Worm (Caenorhabditis elegans) whole organism, late embryonic: ENCODE results near the gene lgc-31.

Source experiments
- C08G9.2 ChIP-seq: sonication (generic microtip); optimal IDR thresholded peaks from 2 replicates; lab custom pipeline; 2016; ENCODE audit warnings: mild to moderate bottlenecking, missing genetic modification characterization, moderate library complexity, missing compliant biosample characterization
- F13H6.1 ChIP-seq: sonication (generic microtip); optimal IDR thresholded peaks from 2 replicates; lab custom pipeline; 2016; ENCODE audit warnings: missing genetic modification characterization, missing compliant biosample characterization
- K02D7.2 ChIP-seq: sonication (generic microtip); optimal IDR thresholded peaks from 2 replicates; lab custom pipeline; 2017; ENCODE audit warnings: mild to moderate bottlenecking, missing genetic modification characterization, missing compliant biosample characterization
- K09A11.1 ChIP-seq: sonication (generic microtip); optimal IDR thresholded peaks from 2 replicates; lab custom pipeline; 2017; ENCODE audit warnings: antibody characterized with exemption, mild to moderate bottlenecking, missing genetic modification characterization, missing compliant biosample characterization; ENCODE audit not compliant: insufficient read depth
- T23F11.4 ChIP-seq: fragments of 200-800 bp; sonication (Bioruptor generic); optimal IDR thresholded peaks from 2 replicates; lab custom pipeline; 2018; ENCODE audit warnings: mild to moderate bottlenecking, missing genetic modification characterization, missing compliant biosample characterization
- Y22D7AL.16 ChIP-seq: sonication (generic microtip); optimal IDR thresholded peaks from 2 replicates; lab custom pipeline; 2016; ENCODE audit warnings: missing genetic modification characterization, missing compliant biosample characterization
- ahr-1 ChIP-seq: sonication (generic microtip); optimal IDR thresholded peaks from 2 replicates; lab custom pipeline; 2016; ENCODE audit warnings: missing genetic modification characterization, missing compliant biosample characterization
- ama-1 ChIP-seq: fragments of 150-350 bp; optimal IDR thresholded peaks from 2 replicates; lab custom pipeline; 2014
- ceh-18 ChIP-seq: sonication (generic microtip); optimal IDR thresholded peaks from 2 replicates; lab custom pipeline; 2016; ENCODE audit warnings: missing genetic modification characterization, missing compliant biosample characterization
- ceh-2 ChIP-seq: sonication (generic microtip); optimal IDR thresholded peaks from 2 replicates; lab custom pipeline; 2016; ENCODE audit warnings: missing genotype, missing genetic modification characterization, missing compliant biosample characterization
- ceh-22 ChIP-seq: sonication (generic microtip); optimal IDR thresholded peaks from 2 replicates; lab custom pipeline; 2017; ENCODE audit warnings: missing biosample characterization, missing genetic modification characterization
- ceh-24 ChIP-seq: sonication (generic microtip); optimal IDR thresholded peaks from 2 replicates; lab custom pipeline; 2016; ENCODE audit warnings: mild to moderate bottlenecking, missing genetic modification characterization, missing compliant biosample characterization
- ceh-6 ChIP-seq: fragments of 200-800 bp; sonication (Bioruptor generic); optimal IDR thresholded peaks from 2 replicates; lab custom pipeline; 2018; ENCODE audit warnings: mild to moderate bottlenecking, missing genetic modification characterization, missing compliant biosample characterization
- ceh-9 ChIP-seq: sonication (generic microtip); optimal IDR thresholded peaks from 2 replicates; lab custom pipeline; 2016; ENCODE audit warnings: mild to moderate bottlenecking, missing genetic modification characterization, inconsistent platforms, missing compliant biosample characterization
- dmd-4 ChIP-seq: sonication (generic microtip); optimal IDR thresholded peaks from 2 replicates; lab custom pipeline; 2016; ENCODE audit warnings: borderline replicate concordance, missing genetic modification characterization, missing compliant biosample characterization
- dve-1 ChIP-seq: sonication (generic microtip); optimal IDR thresholded peaks from 2 replicates; lab custom pipeline; 2017; ENCODE audit warnings: antibody characterized with exemption, mild to moderate bottlenecking, missing genetic modification characterization, missing compliant biosample characterization
- elt-4 ChIP-seq: sonication (generic microtip); optimal IDR thresholded peaks from 2 replicates; lab custom pipeline; 2016; ENCODE audit warnings: missing genetic modification characterization, missing compliant biosample characterization
- eyg-1 ChIP-seq: sonication (generic microtip); optimal IDR thresholded peaks from 2 replicates; lab custom pipeline; 2016; ENCODE audit warnings: missing genotype, missing genetic modification characterization, missing compliant biosample characterization
- fkh-10 ChIP-seq: fragments of 150-350 bp; optimal IDR thresholded peaks from 2 replicates; lab custom pipeline; 2014; ENCODE audit warnings: missing biosample characterization, missing genetic modification reagents, missing genetic modification characterization
- fkh-6 ChIP-seq: sonication (generic microtip); optimal IDR thresholded peaks from 2 replicates; lab custom pipeline; 2016; ENCODE audit warnings: missing genetic modification characterization, missing compliant biosample characterization
- hlh-13 ChIP-seq: fragments of 200-800 bp; sonication (Bioruptor generic); optimal IDR thresholded peaks from 2 replicates; lab custom pipeline; 2018; ENCODE audit warnings: mild to moderate bottlenecking, missing genetic modification characterization, missing compliant biosample characterization
- lin-11 ChIP-seq: fragments of 200-800 bp; sonication (Bioruptor generic); optimal IDR thresholded peaks from 2 replicates; lab custom pipeline; 2018; ENCODE audit warnings: mild to moderate bottlenecking, missing genetic modification characterization, missing compliant biosample characterization
- madf-2 ChIP-seq: sonication (generic microtip); optimal IDR thresholded peaks from 2 replicates; lab custom pipeline; 2017; ENCODE audit warnings: missing genetic modification characterization, missing compliant biosample characterization
- mec-3 ChIP-seq: sonication (generic microtip); optimal IDR thresholded peaks from 2 replicates; lab custom pipeline; 2016; ENCODE audit warnings: borderline replicate concordance, missing genetic modification characterization, missing compliant biosample characterization
- nhr-232 ChIP-seq: sonication (generic microtip); optimal IDR thresholded peaks from 2 replicates; lab custom pipeline; 2016; ENCODE audit warnings: missing genetic modification characterization, missing compliant biosample characterization
- npax-4 ChIP-seq: sonication (generic microtip); optimal IDR thresholded peaks from 2 replicates; lab custom pipeline; 2016; ENCODE audit warnings: missing genetic modification characterization, missing compliant biosample characterization
- pat-9 ChIP-seq: fragments of 200-800 bp; sonication (Bioruptor generic); optimal IDR thresholded peaks from 2 replicates; lab custom pipeline; 2018; ENCODE audit warnings: mild to moderate bottlenecking, missing genetic modification characterization, moderate library complexity, missing compliant biosample characterization
- pha-4 ChIP-seq: fragments of 150-350 bp; optimal IDR thresholded peaks from 2 replicates; lab custom pipeline; 2018; ENCODE audit warnings: missing biosample characterization, missing genetic modification reagents, missing genetic modification characterization
- pqm-1 ChIP-seq: sonication (generic microtip); optimal IDR thresholded peaks from 2 replicates; lab custom pipeline; 2016; ENCODE audit warnings: missing genetic modification characterization, missing compliant biosample characterization
- pros-1 ChIP-seq: fragments of 150-350 bp; optimal IDR thresholded peaks from 2 replicates; lab custom pipeline; 2014; ENCODE audit warnings: missing biosample characterization, missing genetic modification reagents, missing genetic modification characterization
- ref-2 ChIP-seq: sonication (generic microtip); optimal IDR thresholded peaks from 2 replicates; lab custom pipeline; 2016; ENCODE audit warnings: missing genetic modification characterization, missing compliant biosample characterization
- rnt-1 ChIP-seq: sonication (generic microtip); optimal IDR thresholded peaks from 2 replicates; lab custom pipeline; 2016; ENCODE audit warnings: missing genetic modification characterization, missing compliant biosample characterization
- sdc-2 ChIP-seq: sonication (generic microtip); optimal IDR thresholded peaks from 2 replicates; lab custom pipeline; 2016; ENCODE audit warnings: missing genotype, missing genetic modification characterization, missing compliant biosample characterization
- syd-9 ChIP-seq: sonication (generic microtip); optimal IDR thresholded peaks from 2 replicates; lab custom pipeline; 2016; ENCODE audit warnings: mild to moderate bottlenecking, missing genetic modification characterization, moderate library complexity, missing compliant biosample characterization
- tbx-2 ChIP-seq: sonication (generic microtip); optimal IDR thresholded peaks from 2 replicates; lab custom pipeline; 2016; ENCODE audit warnings: missing genetic modification characterization, missing compliant biosample characterization
- tbx-7 ChIP-seq: sonication (generic microtip); optimal IDR thresholded peaks from 2 replicates; lab custom pipeline; 2016; ENCODE audit warnings: missing genotype, missing genetic modification characterization, missing compliant biosample characterization
- unc-42 ChIP-seq: sonication (generic microtip); optimal IDR thresholded peaks from 2 replicates; lab custom pipeline; 2016; ENCODE audit warnings: missing genotype, missing genetic modification characterization, missing compliant biosample characterization
- unc-86 ChIP-seq: sonication (generic microtip); optimal IDR thresholded peaks from 2 replicates; lab custom pipeline; 2016; ENCODE audit warnings: missing genetic modification characterization, missing compliant biosample characterization
- zip-5 ChIP-seq: sonication (generic microtip); optimal IDR thresholded peaks from 2 replicates; lab custom pipeline; 2016; ENCODE audit warnings: missing genetic modification characterization, missing compliant biosample characterization

The lgc-31 gene

ce11 chrV:15521920-15522319 lies at the start of gene lgc-31:
lgc-31 (minus strand) TSS chrV:15522020.
- no peak for TF ChIP-seq T23F11.4
- TF ChIP-seq ceh-22 (tag; lab: Kevin White, UChicago) = no peak
- no peak for TF ChIP-seq fkh-6 (tag; lab: Kevin White, UChicago)
- TF ChIP-seq syd-9 (tag; lab: Kevin White, UChicago) = no peak
- no peak for TF ChIP-seq ceh-6 (GFP tag; lab: Kevin White, UChicago)
- TF ChIP-seq K02D7.2 (tag; lab: Kevin White, UChicago) = no peak
- no peak for TF ChIP-seq pha-4 (tag; lab: Kevin White, UChicago)
- TF ChIP-seq pat-9 = no peak
- no peak for TF ChIP-seq nhr-232
- no peak for TF ChIP-seq Y22D7AL.16 (tag; lab: Kevin White, UChicago)
- TF ChIP-seq mec-3 (tag; lab: Kevin White, UChicago) = no peak
- TF ChIP-seq fkh-10 = no peak
- TF ChIP-seq F13H6.1 (tag; lab: Kevin White, UChicago) = no peak
- no peak for TF ChIP-seq ceh-9
- TF ChIP-seq rnt-1 (tag; lab: Kevin White, UChicago) = no peak
- no peak for TF ChIP-seq madf-2 (tag; lab: Kevin White, UChicago)
- TF ChIP-seq eyg-1 = no peak
- TF ChIP-seq dmd-4 (tag; lab: Kevin White, UChicago) = no peak

- TF ChIP-seq lin-11 (tag; lab: Kevin White, UChicago) (no peak), fkh-6 (tag; lab: Kevin White, UChicago) (no peak), T23F11.4 (no peak), ceh-9 (no peak), dve-1 (tag; lab: Kevin White, UChicago) (no peak), unc-42 (tag; lab: Kevin White, UChicago) (no peak), K09A11.1 (tag; lab: Kevin White, UChicago) (no peak), rnt-1 (tag; lab: Kevin White, UChicago) (no peak), elt-4 (no peak), pqm-1 (no peak), ceh-22 (tag; lab: Kevin White, UChicago) (no peak), unc-86 (tag; lab: Kevin White, UChicago) (no peak), C08G9.2 (tag; lab: Kevin White, UChicago) (no peak)
Measured at ce11 chrV:15571006-15571526, 49.2 kb upstream of the lgc-31 start, which contains the start of gene fbxa-95. fbxa-95 (plus strand) TSS chrV:15571476.

- TF ChIP-seq eyg-1 (no peak), ceh-24 (no peak), sdc-2 (tag; lab: Kevin White, UChicago) (no peak)
Measured at ce11 chrV:15569702-15570430, 48.0 kb upstream of the lgc-31 start, which contains the start of gene lsm-5. lsm-5 (plus strand) TSS chrV:15570380.

ce11 chrV:15568381-15568780 lies 46.6 kb upstream of the lgc-31 start:
- TF ChIP-seq ama-1 (lab: Kevin White, UChicago) = no peak
- TF ChIP-seq tbx-7 = no peak
- no peak for TF ChIP-seq eyg-1
- TF ChIP-seq ceh-18 (tag; lab: Kevin White, UChicago) = no peak
- TF ChIP-seq K09A11.1 (tag; lab: Kevin White, UChicago) = no peak
- no peak for TF ChIP-seq ahr-1
- TF ChIP-seq ref-2 (tag; lab: Kevin White, UChicago) = no peak
- TF ChIP-seq ceh-2 (tag; lab: Kevin White, UChicago) = no peak
- TF ChIP-seq npax-4 = no peak
- no peak for TF ChIP-seq zip-5
- no peak for TF ChIP-seq tbx-2 (tag; lab: Kevin White, UChicago)
- TF ChIP-seq pros-1 (tag; lab: Kevin White, UChicago) = no peak
- TF ChIP-seq hlh-13 (GFP tag; lab: Kevin White, UChicago) = no peak
